Worm (Caenorhabditis elegans): ENCODE measurements around the gene msp-49.
"Not testable (repeated sequence)": the region's sequence is repeated elsewhere in the genome, so short reads cannot be mapped to it uniquely, and the experiment has no call there.

DNA sequence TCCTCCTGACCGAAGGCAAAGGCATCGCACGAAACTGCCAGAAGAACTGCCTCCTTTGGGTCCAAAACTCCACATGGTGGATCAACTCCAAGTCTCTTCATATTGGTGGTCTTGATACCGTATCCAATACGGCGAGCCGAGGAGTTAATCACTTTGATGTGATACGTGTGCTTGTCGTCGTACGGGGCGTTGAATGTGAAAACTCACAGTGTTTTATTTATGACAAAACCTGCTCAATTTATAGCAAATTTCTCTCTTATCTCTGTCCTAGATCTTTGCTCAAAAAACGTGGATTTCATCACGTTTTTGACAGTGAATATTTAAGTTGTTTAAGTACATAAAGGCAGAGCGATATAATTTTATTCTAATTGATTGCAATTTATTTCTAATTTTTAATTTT, 35.4 kb upstream of the msp-49 start, which contains the start of gene F58A6.9:
- TF ChIP-seq ztf-29 (GFP tag; IDR thresholded peaks at IDR 0.05); med-1 (GFP tag; optimal IDR thresholded peaks at IDR 0.05; ENCODE audit: insufficient read depth); flt-1 (GFP tag; IDR thresholded peaks at IDR 0.05); tab-1 (GFP tag; IDR thresholded peaks at IDR 0.05); cog-1 (tag; optimal IDR thresholded peaks at IDR 0.05); T22C8.4 (GFP tag; IDR thresholded peaks at IDR 0.05): not testable (repeated sequence)
